Worm (Caenorhabditis elegans): ENCODE data around the gene nrsn-1.

ce11 chrV:3759419-3759915 is 43.7 kb upstream of the nrsn-1 start, which contains the start of gene chk-1:
- TF ChIP-seq flt-1 (GFP tag; IDR thresholded peaks at IDR 0.05) = no peak
- no peak for TF ChIP-seq ztf-23 (GFP tag; IDR thresholded peaks at IDR 0.05)
- TF ChIP-seq tab-1 (GFP tag; IDR thresholded peaks at IDR 0.05) = no peak
- no peak for TF ChIP-seq ref-1 (GFP tag; conservative IDR thresholded peaks at IDR 0.05)
- no peak for TF ChIP-seq med-1 (GFP tag; optimal IDR thresholded peaks at IDR 0.05; ENCODE audit: insufficient read depth)
- no peak for TF ChIP-seq T22C8.4 (GFP tag; IDR thresholded peaks at IDR 0.05)

Data from whole organism, midembryonic.